Fruit fly (Drosophila melanogaster) whole organism, pupa: ENCODE data around the gene CkIalpha.

ENCODE experiments used
- CG10348 ChIP-seq: fragments of 200-800 bp; sonication (Bioruptor generic); IDR thresholded peaks from 2 replicates; pipeline ENCODE4 v1.3.6; 2022; ENCODE audit warnings: missing biosample characterization, missing genetic modification characterization
- CG12605 ChIP-seq: fragments of 200-800 bp; sonication (Bioruptor generic); IDR thresholded peaks from 2 replicates; pipeline ENCODE4 v1.3.6; 2022; ENCODE audit warnings: missing biosample characterization, missing genetic modification characterization
- CG13204 ChIP-seq: fragments of 200-800 bp; sonication (Bioruptor generic); optimal IDR thresholded peaks from 2 replicates; lab custom pipeline; 2018; ENCODE audit warnings: missing biosample characterization, mild to moderate bottlenecking, missing genetic modification characterization, moderate library complexity
- CG14655 ChIP-seq: fragments of 200-800 bp; sonication (Bioruptor generic); optimal IDR thresholded peaks from 3 replicates; lab custom pipeline; 2017; ENCODE audit warnings: mild to moderate bottlenecking, missing biosample characterization, missing genetic modification reagents, missing genetic modification characterization
- CG15710 ChIP-seq: fragments of 200-800 bp; sonication (Bioruptor generic); optimal IDR thresholded peaks from 2 replicates; lab custom pipeline; 2018; ENCODE audit warnings: missing biosample characterization, mild to moderate bottlenecking, missing genetic modification characterization, moderate library complexity
- CG17806 ChIP-seq: fragments of 200-800 bp; sonication (Bioruptor generic); optimal IDR thresholded peaks from 2 replicates; lab custom pipeline; 2018; ENCODE audit warnings: missing biosample characterization, mild to moderate bottlenecking, missing genetic modification characterization, moderate library complexity
- CG32121 ChIP-seq: fragments of 200-800 bp; sonication (Bioruptor generic); IDR thresholded peaks from 2 replicates; pipeline ENCODE4 v1.3.6; 2022; ENCODE audit warnings: missing biosample characterization, missing genetic modification characterization
- CG34367 ChIP-seq: fragments of 200-800 bp; sonication (Bioruptor generic); optimal IDR thresholded peaks from 2 replicates; lab custom pipeline; 2018; ENCODE audit warnings: missing biosample characterization, mild to moderate bottlenecking, missing genetic modification characterization
- CG4496 ChIP-seq: fragments of 200-800 bp; sonication (Bioruptor generic); IDR thresholded peaks from 3 replicates; pipeline ENCODE4 v1.3.6; 2022; ENCODE audit warnings: missing biosample characterization, missing genetic modification characterization
- CG8159 ChIP-seq: fragments of 200-800 bp; sonication (Bioruptor generic); optimal IDR thresholded peaks from 3 replicates; lab custom pipeline; 2018; ENCODE audit warnings: missing biosample characterization, mild to moderate bottlenecking, missing genetic modification characterization, moderate library complexity
- CG8301 ChIP-seq: fragments of 200-800 bp; sonication (Bioruptor generic); optimal IDR thresholded peaks from 2 replicates; lab custom pipeline; 2018; ENCODE audit warnings: missing biosample characterization, mild to moderate bottlenecking, missing genetic modification characterization
- CG9948 ChIP-seq: fragments of 200-800 bp; sonication (Bioruptor generic); optimal IDR thresholded peaks from 2 replicates; lab custom pipeline; 2018; ENCODE audit warnings: missing biosample characterization, mild to moderate bottlenecking, missing genetic modification characterization, moderate library complexity
- D1 ChIP-seq: fragments of 200-800 bp; sonication (Bioruptor generic); optimal IDR thresholded peaks from 2 replicates; lab custom pipeline; 2018; ENCODE audit warnings: missing biosample characterization, mild to moderate bottlenecking, missing genetic modification characterization, moderate library complexity
- EcR ChIP-seq: fragments of 200-800 bp; sonication (Bioruptor generic); optimal IDR thresholded peaks from 3 replicates; lab custom pipeline; 2019; ENCODE audit warnings: missing biosample characterization, missing genetic modification characterization, mild to moderate bottlenecking, moderate library complexity, missing genetic modification reagents
- Ets98B ChIP-seq: fragments of 200-800 bp; sonication (Bioruptor generic); IDR thresholded peaks from 2 replicates; pipeline ENCODE4 v1.3.6; 2022; ENCODE audit warnings: missing biosample characterization, missing genetic modification characterization
- Pif1A ChIP-seq: fragments of 200-800 bp; sonication (Bioruptor generic); optimal IDR thresholded peaks from 3 replicates; lab custom pipeline; 2016; ENCODE audit warnings: missing biosample characterization, missing genetic modification characterization
- Pif1B ChIP-seq: fragments of 200-800 bp; sonication (Bioruptor generic); optimal IDR thresholded peaks from 3 replicates; lab custom pipeline; 2016; ENCODE audit warnings: missing biosample characterization, missing genetic modification characterization
- Snoo ChIP-seq: fragments of 200-800 bp; sonication (Bioruptor generic); optimal IDR thresholded peaks from 3 replicates; lab custom pipeline; 2017; ENCODE audit warnings: missing biosample characterization, mild to moderate bottlenecking, missing genetic modification characterization, inconsistent platforms
- fd96Ca ChIP-seq: fragments of 200-800 bp; sonication (Bioruptor generic); IDR thresholded peaks from 3 replicates; pipeline ENCODE4 v1.3.6; 2022; ENCODE audit warnings: missing biosample characterization, missing genetic modification characterization
- gl ChIP-seq: fragments of 200-800 bp; sonication (Bioruptor generic); optimal IDR thresholded peaks from 2 replicates; lab custom pipeline; 2018; ENCODE audit warnings: missing biosample characterization, mild to moderate bottlenecking, missing genetic modification characterization
- rn ChIP-seq: fragments of 200-800 bp; sonication (Bioruptor generic); IDR thresholded peaks from 2 replicates; pipeline ENCODE4 v1.3.6; 2022; ENCODE audit warnings: missing biosample characterization, missing genetic modification characterization

Gene CkIalpha

dm6 chrX:12633992-12634391 lies 19.4 kb upstream of the CkIalpha start:
- TF ChIP-seq Snoo (tag; lab: Kevin White, UChicago): no peak
- no peak for TF ChIP-seq CG9948
- no peak for TF ChIP-seq CG4496 (GFP tag; lab: Robert Waterston, UW)
- no peak for TF ChIP-seq Pif1A (GFP tag; lab: Kevin White, UChicago)
- TF ChIP-seq CG12605: no peak
- TF ChIP-seq CG8301 (tag; lab: Kevin White, UChicago): no peak
- no peak for TF ChIP-seq CG13204 (GFP tag; lab: Kevin White, UChicago)
- no peak for TF ChIP-seq D1
- no peak for TF ChIP-seq rn (GFP tag; lab: Robert Waterston, UW)
- no peak for TF ChIP-seq CG14655 (GFP tag; lab: Kevin White, UChicago)
- TF ChIP-seq gl: no peak
- TF ChIP-seq CG10348 (GFP tag; lab: Robert Waterston, UW): no peak
- no peak for TF ChIP-seq CG8159 (tag; lab: Kevin White, UChicago)
- TF ChIP-seq CG32121 (GFP tag; lab: Robert Waterston, UW): no peak
- TF ChIP-seq CG15710 (tag; lab: Kevin White, UChicago): no peak
- TF ChIP-seq Pif1B: no peak
- no peak for TF ChIP-seq CG34367 (tag; lab: Kevin White, UChicago)
- TF ChIP-seq, all 21 proteins: peak for 0

- TF ChIP-seq CG34367 (tag; lab: Kevin White, UChicago): no peak
- no peak for TF ChIP-seq CG8301 (tag; lab: Kevin White, UChicago)
- TF ChIP-seq Pif1A (GFP tag; lab: Kevin White, UChicago): no peak
- no peak for TF ChIP-seq D1
- no peak for TF ChIP-seq EcR
Observed at dm6 chrX:12645361-12645760, 8.1 kb upstream of the CkIalpha start.

dm6 chrX:12651613-12652012 lies 1.8 kb upstream of the CkIalpha start:
- no peak for TF ChIP-seq Pif1B
- TF ChIP-seq Pif1A (GFP tag; lab: Kevin White, UChicago): no peak
- TF ChIP-seq Snoo (tag; lab: Kevin White, UChicago): no peak
- no peak for TF ChIP-seq CG8159 (tag; lab: Kevin White, UChicago)
- no peak for TF ChIP-seq CG10348 (GFP tag; lab: Robert Waterston, UW)
- no peak for TF ChIP-seq CG13204 (GFP tag; lab: Kevin White, UChicago)
- no peak for TF ChIP-seq Ets98B (GFP tag; lab: Robert Waterston, UW)
- TF ChIP-seq CG32121 (GFP tag; lab: Robert Waterston, UW): no peak
- no peak for TF ChIP-seq gl

- TF ChIP-seq CG15710 (tag; lab: Kevin White, UChicago) (peak; percentile 10), CG8301 (tag; lab: Kevin White, UChicago) (peak; percentile 23), CG8159 (tag; lab: Kevin White, UChicago) (peak; percentile 17), CG10348 (GFP tag; lab: Robert Waterston, UW) (no peak), CG34367 (tag; lab: Kevin White, UChicago) (no peak), CG14655 (GFP tag; lab: Kevin White, UChicago) (no peak), CG17806 (no peak), rn (GFP tag; lab: Robert Waterston, UW) (no peak), CG4496 (GFP tag; lab: Robert Waterston, UW) (0 out of 3 replicates have a peak, but pooled peaks have one; percentile 13), Pif1A (GFP tag; lab: Kevin White, UChicago) (peak; percentile 23), Ets98B (GFP tag; lab: Robert Waterston, UW) (no peak), CG9948 (no peak), gl (no peak), Snoo (tag; lab: Kevin White, UChicago) (peak; percentile 9), CG13204 (GFP tag; lab: Kevin White, UChicago) (no peak), fd96Ca (peak; percentile 62; the same call in 1 of the 3 replicates), D1 (no peak), Pif1B (no peak), EcR (peak; percentile 44), CG32121 (GFP tag; lab: Robert Waterston, UW) (peak; percentile 53), CG12605 (no peak; the same call in 1 of the 2 replicates)
Observed at dm6 chrX:12654288-12654729, 883 bp downstream of the CkIalpha start.

- TF ChIP-seq CG12605: no peak
- no peak for TF ChIP-seq Pif1A (GFP tag; lab: Kevin White, UChicago)
- no peak for TF ChIP-seq CG14655 (GFP tag; lab: Kevin White, UChicago)
- TF ChIP-seq fd96Ca: no peak
- no peak for TF ChIP-seq CG17806
- no peak for TF ChIP-seq CG34367 (tag; lab: Kevin White, UChicago)
- TF ChIP-seq CG4496 (GFP tag; lab: Robert Waterston, UW): no peak
- TF ChIP-seq rn (GFP tag; lab: Robert Waterston, UW): no peak
- no peak for TF ChIP-seq CG8159 (tag; lab: Kevin White, UChicago)
- TF ChIP-seq D1: no peak
Observed at dm6 chrX:12658400-12658998, 5.1 kb downstream of the CkIalpha start.

- no peak for TF ChIP-seq rn (GFP tag; lab: Robert Waterston, UW)
- peak; percentile 49; the same call in 1 of the 2 replicates for TF ChIP-seq CG12605
- peak; percentile 26; the same call in 1 of the 2 replicates for TF ChIP-seq Ets98B (GFP tag; lab: Robert Waterston, UW)
- peak; percentile 0 for TF ChIP-seq CG8159 (tag; lab: Kevin White, UChicago)
- peak; percentile 55; the same call in 2 of the 3 replicates for TF ChIP-seq CG4496 (GFP tag; lab: Robert Waterston, UW)
- TF ChIP-seq CG32121 (GFP tag; lab: Robert Waterston, UW): 0 out of 2 replicates have a peak, but pooled peaks have one; percentile 33
- no peak for TF ChIP-seq CG13204 (GFP tag; lab: Kevin White, UChicago)
- TF ChIP-seq Snoo (tag; lab: Kevin White, UChicago): peak; percentile 17
Observed at dm6 chrX:12658999-12659560, 5.7 kb downstream of the CkIalpha start, which contains the start of gene Tis11. TSS of gene Tis11 (plus strand) at chrX:12659415.
